ENCODE assay signal across 6 worm cellular contexts in genomic region chrX:13283462-13283861, ce11.
TF ChIP-seq lines count a peak whose summit lies in the region.

No protein-coding gene starts in this region.

TF ChIP-seq in whole organism, L1 larva, 84 proteins besides CTCF, POLR2A, EP300 and RAD21:
- TF ChIP-seq lin-35 (GFP tag; optimal IDR thresholded peaks at IDR 0.05; lab: Kevin White, UChicago) (peak in 1 of 2 experiments; percentile 13), nhr-90 (tag; optimal IDR thresholded peaks at IDR 0.05; lab: Kevin White, UChicago; ENCODE audit: poor library complexity) (peak; percentile 12), nhr-20 (tag; optimal IDR thresholded peaks at IDR 0.05; lab: Kevin White, UChicago) (peak; percentile 13), ceh-82 (tag; optimal IDR thresholded peaks at IDR 0.05; lab: Kevin White, UChicago) (peak in 1 of 3 experiments; percentile 2), C04F5.9 (tag; optimal IDR thresholded peaks at IDR 0.05; lab: Kevin White, UChicago) (no peak)

TF ChIP-seq in whole organism, L2 larva, 48 proteins besides CTCF, POLR2A, EP300 and RAD21:
- TF ChIP-seq sma-9 (GFP tag; optimal IDR thresholded peaks at IDR 0.05; lab: Kevin White, UChicago) (peak; percentile 19), sma-9 (tag; optimal IDR thresholded peaks at IDR 0.05; lab: Kevin White, UChicago) (no peak), crh-2 (tag; optimal IDR thresholded peaks at IDR 0.05; lab: Kevin White, UChicago) (peak; percentile 7), nhr-23 (tag; optimal IDR thresholded peaks at IDR 0.05; lab: Kevin White, UChicago) (no peak), lin-39 (tag; optimal IDR thresholded peaks at IDR 0.05; lab: Kevin White, UChicago) (no peak), dmd-4 (tag; optimal IDR thresholded peaks at IDR 0.05; lab: Kevin White, UChicago) (no peak), nhr-21 (tag; optimal IDR thresholded peaks at IDR 0.05; lab: Kevin White, UChicago) (peak; percentile 1)

TF ChIP-seq in whole organism, L3 larva, 47 proteins besides CTCF, POLR2A, EP300 and RAD21:
- TF ChIP-seq fkh-10 (GFP tag; optimal IDR thresholded peaks at IDR 0.05; lab: Kevin White, UChicago) (no peak), elt-2 (tag; optimal IDR thresholded peaks at IDR 0.05; lab: Kevin White, UChicago) (peak; percentile 16), nhr-43 (tag; optimal IDR thresholded peaks at IDR 0.05; lab: Kevin White, UChicago; ENCODE audit: poor library complexity, severe bottlenecking) (peak; percentile 62)

TF ChIP-seq in whole organism, L4 larva, 104 proteins besides CTCF, POLR2A, EP300 and RAD21 (continues in another document):
- TF ChIP-seq egl-43 (GFP tag; IDR thresholded peaks at IDR 0.05; lab: Robert Waterston, UW) (peak; percentile 85), F49E8.2 (tag; optimal IDR thresholded peaks at IDR 0.05; lab: Kevin White, UChicago; ENCODE audit: borderline replicate concordance) (peak; percentile 28), Y5F2A.4 (GFP tag; optimal IDR thresholded peaks at IDR 0.05; lab: Kevin White, UChicago) (peak; percentile 28), zip-2 (tag; optimal IDR thresholded peaks at IDR 0.05; lab: Kevin White, UChicago) (peak; percentile 17), ceh-44 (GFP tag; IDR thresholded peaks at IDR 0.05; lab: Robert Waterston, UW) (no peak), pha-4 (GFP tag; IDR thresholded peaks at IDR 0.05; lab: Robert Waterston, UW) (peak; percentile 82), pha-4 (tag; optimal IDR thresholded peaks at IDR 0.05; lab: Kevin White, UChicago) (no peak), nhr-41 (GFP tag; IDR thresholded peaks at IDR 0.05; lab: Robert Waterston, UW) (peak; percentile 64; the same call in 1 of the 2 replicates), dmd-8 (GFP tag; IDR thresholded peaks at IDR 0.05; lab: Robert Waterston, UW) (peak; percentile 87), saeg-2 (GFP tag; IDR thresholded peaks at IDR 0.05; lab: Robert Waterston, UW) (0 out of 2 replicates have a peak, but pooled peaks have one; percentile 30), lin-38 (GFP tag; IDR thresholded peaks at IDR 0.05; lab: Robert Waterston, UW) (no peak), nhr-102 (tag; optimal IDR thresholded peaks at IDR 0.05; lab: Kevin White, UChicago) (peak; percentile 29), madf-5 (GFP tag; IDR thresholded peaks at IDR 0.05; lab: Robert Waterston, UW) (0 out of 4 replicates have a peak, but pooled peaks of 1 of the 2 experiments have one; percentile 55), nhr-77 (tag; optimal IDR thresholded peaks at IDR 0.05; lab: Kevin White, UChicago) (no peak), mes-2 (tag; optimal IDR thresholded peaks at IDR 0.05; lab: Kevin White, UChicago; ENCODE audit: poor library complexity, severe bottlenecking) (no peak), mxl-3 (GFP tag; optimal IDR thresholded peaks at IDR 0.05; lab: Kevin White, UChicago) (peak; percentile 10), ctbp-1 (GFP tag; IDR thresholded peaks at IDR 0.05; lab: Robert Waterston, UW) (0 out of 2 replicates have a peak, but pooled peaks have one; percentile 33), madf-9 (GFP tag; conservative IDR thresholded peaks at IDR 0.05; lab: Robert Waterston, UW) (0 out of 2 replicates have a peak, but pooled peaks have one; percentile 44), nhr-48 (tag; optimal IDR thresholded peaks at IDR 0.05; lab: Kevin White, UChicago) (peak; percentile 33), lin-1 (GFP tag; IDR thresholded peaks at IDR 0.05; lab: Robert Waterston, UW) (0 out of 2 replicates have a peak, but pooled peaks have one; percentile 46), lir-3 (tag; optimal IDR thresholded peaks at IDR 0.05; lab: Kevin White, UChicago) (peak; percentile 59), vab-7 (GFP tag; IDR thresholded peaks at IDR 0.05; lab: Robert Waterston, UW) (peak; percentile 83)

TF ChIP-seq in whole organism, midembryonic, 9 proteins besides CTCF, POLR2A, EP300 and RAD21:
- TF ChIP-seq ztf-23 (GFP tag; IDR thresholded peaks at IDR 0.05; lab: Robert Waterston, UW) (no peak), flt-1 (GFP tag; IDR thresholded peaks at IDR 0.05; lab: Robert Waterston, UW) (peak; percentile 53; the same call in 1 of the 2 replicates)

TF ChIP-seq in whole organism, young adult, 124 proteins besides CTCF, POLR2A, EP300 and RAD21 (continues in another document):
- no peak for TF ChIP-seq cebp-2 (GFP tag; IDR thresholded peaks at IDR 0.05; lab: Robert Waterston, UW)
- TF ChIP-seq unc-62 (GFP tag; optimal IDR thresholded peaks at IDR 0.05; lab: Kevin White, UChicago): no peak
- 0 out of 2 replicates have a peak, but pooled peaks have one; percentile 27 for TF ChIP-seq ceh-40 (GFP tag; IDR thresholded peaks at IDR 0.05; lab: Robert Waterston, UW)
- TF ChIP-seq nhr-90 (tag; optimal IDR thresholded peaks at IDR 0.05; lab: Kevin White, UChicago): peak; percentile 57
- peak; percentile 13 for TF ChIP-seq unc-130 (GFP tag; optimal IDR thresholded peaks at IDR 0.05; lab: Kevin White, UChicago)
- TF ChIP-seq K11D2.4 (GFP tag; IDR thresholded peaks at IDR 0.05; lab: Robert Waterston, UW): no peak
- TF ChIP-seq sdz-38 (tag; optimal IDR thresholded peaks at IDR 0.05; lab: Kevin White, UChicago): no peak
- TF ChIP-seq egl-44 (GFP tag; IDR thresholded peaks at IDR 0.05; lab: Robert Waterston, UW): 0 out of 2 replicates have a peak, but pooled peaks have one; percentile 38
- TF ChIP-seq hlh-12 (tag; optimal IDR thresholded peaks at IDR 0.05; lab: Kevin White, UChicago): no peak
- TF ChIP-seq B0035.1 (tag; optimal IDR thresholded peaks at IDR 0.05; lab: Kevin White, UChicago): peak; percentile 11
- no peak for TF ChIP-seq lag-1 (GFP tag; IDR thresholded peaks at IDR 0.05; lab: Robert Waterston, UW)
- TF ChIP-seq nhr-179 (tag; optimal IDR thresholded peaks at IDR 0.05; lab: Kevin White, UChicago): no peak
- no peak for TF ChIP-seq Y79H2A.3 (GFP tag; conservative IDR thresholded peaks at IDR 0.05; lab: Robert Waterston, UW)
- peak; percentile 81 for TF ChIP-seq mxl-1 (tag; optimal IDR thresholded peaks at IDR 0.05; lab: Kevin White, UChicago)
- TF ChIP-seq chd-7 (tag; optimal IDR thresholded peaks at IDR 0.05; lab: Kevin White, UChicago): peak; percentile 12
- TF ChIP-seq ama-1 (optimal IDR thresholded peaks at IDR 0.05; lab: Kevin White, UChicago): no peak
- peak in 1 of 2 experiments; percentile 91 for TF ChIP-seq ama-1 (GFP tag; optimal IDR thresholded peaks at IDR 0.05; lab: Kevin White, UChicago)
- TF ChIP-seq madf-10 (tag; optimal IDR thresholded peaks at IDR 0.05; lab: Kevin White, UChicago): no peak
- peak; percentile 65 for TF ChIP-seq F52B5.7 (tag; optimal IDR thresholded peaks at IDR 0.05; lab: Kevin White, UChicago)
- peak; percentile 70; the same call in 1 of the 2 replicates for TF ChIP-seq aptf-3 (GFP tag; IDR thresholded peaks at IDR 0.05; lab: Robert Waterston, UW)
- no peak for TF ChIP-seq F33H1.4 (GFP tag; IDR thresholded peaks at IDR 0.05; lab: Robert Waterston, UW)
- peak; percentile 9 for TF ChIP-seq snpc-3.4 (tag; optimal IDR thresholded peaks at IDR 0.05; lab: Kevin White, UChicago)
- TF ChIP-seq dox-1 (GFP tag; IDR thresholded peaks at IDR 0.05; lab: Robert Waterston, UW): no peak
- peak; percentile 83 for TF ChIP-seq B0261.1 (tag; optimal IDR thresholded peaks at IDR 0.05; lab: Kevin White, UChicago)
- TF ChIP-seq lsy-27 (tag; optimal IDR thresholded peaks at IDR 0.05; lab: Kevin White, UChicago; ENCODE audit: borderline replicate concordance, insufficient read depth): no peak
- TF ChIP-seq T26A5.8 (tag; optimal IDR thresholded peaks at IDR 0.05; lab: Kevin White, UChicago): no peak
- no peak for TF ChIP-seq F57A8.1 (GFP tag; optimal IDR thresholded peaks at IDR 0.05; lab: Kevin White, UChicago)
- no peak for TF ChIP-seq Y67H2A.10 (GFP tag; conservative IDR thresholded peaks at IDR 0.05; lab: Robert Waterston, UW)
- TF ChIP-seq bed-1 (GFP tag; IDR thresholded peaks at IDR 0.05; lab: Robert Waterston, UW): no peak
- no peak for TF ChIP-seq gei-17 (GFP tag; optimal IDR thresholded peaks at IDR 0.05; lab: Kevin White, UChicago)
- TF ChIP-seq rec-8 (tag; optimal IDR thresholded peaks at IDR 0.05; lab: Kevin White, UChicago): peak; percentile 58 to 76
- no peak for TF ChIP-seq sptf-2 (GFP tag; optimal IDR thresholded peaks at IDR 0.05; lab: Kevin White, UChicago)
- no peak for TF ChIP-seq nhr-27 (tag; optimal IDR thresholded peaks at IDR 0.05; lab: Kevin White, UChicago)
- TF ChIP-seq pbrm-1 (GFP tag; IDR thresholded peaks at IDR 0.05; lab: Robert Waterston, UW): peak; percentile 73
- no peak for TF ChIP-seq ceh-58 (GFP tag; IDR thresholded peaks at IDR 0.05; lab: Robert Waterston, UW)
- no peak for TF ChIP-seq F39B2.1 (GFP tag; IDR thresholded peaks at IDR 0.05; lab: Robert Waterston, UW)
- no peak for TF ChIP-seq tlf-1 (GFP tag; optimal IDR thresholded peaks at IDR 0.05; lab: Kevin White, UChicago)
- TF ChIP-seq die-1 (tag; optimal IDR thresholded peaks at IDR 0.05; lab: Kevin White, UChicago): peak; percentile 85
- peak; percentile 51 for TF ChIP-seq hrde-1 (tag; optimal IDR thresholded peaks at IDR 0.05; lab: Kevin White, UChicago; ENCODE audit: borderline replicate concordance)
- TF ChIP-seq ceh-27 (GFP tag; optimal IDR thresholded peaks at IDR 0.05; lab: Kevin White, UChicago): peak; percentile 1
- TF ChIP-seq ccch-3 (GFP tag; optimal IDR thresholded peaks at IDR 0.05; lab: Kevin White, UChicago): peak; percentile 18
- TF ChIP-seq nfyb-1 (GFP tag; IDR thresholded peaks at IDR 0.05; lab: Robert Waterston, UW): peak; percentile 60; the same call in 1 of the 2 replicates
- no peak for TF ChIP-seq F49E8.2 (tag; optimal IDR thresholded peaks at IDR 0.05; lab: Kevin White, UChicago; ENCODE audit: insufficient read depth)
- peak; percentile 11 for TF ChIP-seq snpc-4 (GFP tag; optimal IDR thresholded peaks at IDR 0.05; lab: Kevin White, UChicago)
- peak in 1 of 4 experiments; percentile 34 for TF ChIP-seq snpc-4 (tag; optimal IDR thresholded peaks at IDR 0.05; lab: Kevin White, UChicago)
- no peak for TF ChIP-seq attf-3 (GFP tag; conservative IDR thresholded peaks at IDR 0.05; lab: Robert Waterston, UW)
- peak; percentile 95 for TF ChIP-seq lin-26 (GFP tag; IDR thresholded peaks at IDR 0.05; lab: Robert Waterston, UW)
- no peak for TF ChIP-seq hlh-26 (GFP tag; conservative IDR thresholded peaks at IDR 0.05; lab: Robert Waterston, UW)
- peak; percentile 16 for TF ChIP-seq ztf-26 (tag; optimal IDR thresholded peaks at IDR 0.05; lab: Kevin White, UChicago)
- peak; percentile 25 for TF ChIP-seq attf-5 (GFP tag; optimal IDR thresholded peaks at IDR 0.05; lab: Kevin White, UChicago)
- TF ChIP-seq pha-4 (tag; optimal IDR thresholded peaks at IDR 0.05; lab: Kevin White, UChicago): no peak
- no peak for TF ChIP-seq lin-40 (tag; optimal IDR thresholded peaks at IDR 0.05; lab: Kevin White, UChicago)
- peak; percentile 49 for TF ChIP-seq him-1 (tag; optimal IDR thresholded peaks at IDR 0.05; lab: Kevin White, UChicago)
